Worm (Caenorhabditis elegans): Measurements from ENCODE around the gene nuo-4.

nuo-4 gene

ce11 chrIII:7203130-7203775, 44.6 kb upstream of the nuo-4 start (continued):
- TF ChIP-seq efl-1 (optimal IDR thresholded peaks at IDR 0.05) = peak in 1 of 2 experiments; percentile 8
- peak in 1 of 2 experiments; percentile 87 for TF ChIP-seq efl-1 (GFP tag; optimal IDR thresholded peaks at IDR 0.05 in 1 of 2)
- no peak for TF ChIP-seq F16B12.6 (tag; optimal IDR thresholded peaks at IDR 0.05)
- TF ChIP-seq mep-1 (tag; optimal IDR thresholded peaks at IDR 0.05) = peak; percentile 34
- no peak for TF ChIP-seq mef-2 (tag; optimal IDR thresholded peaks at IDR 0.05)
- no peak for TF ChIP-seq xbp-1 (tag; optimal IDR thresholded peaks at IDR 0.05)
- no peak for TF ChIP-seq unc-86 (tag; optimal IDR thresholded peaks at IDR 0.05)
- TF ChIP-seq fkh-10 (GFP tag; optimal IDR thresholded peaks at IDR 0.05) = no peak
- no peak for TF ChIP-seq pax-3 (tag; optimal IDR thresholded peaks at IDR 0.05)
- TF ChIP-seq lin-39 (tag; optimal IDR thresholded peaks at IDR 0.05) = no peak
- no peak for TF ChIP-seq efl-3 (GFP tag; optimal IDR thresholded peaks at IDR 0.05)
- TF ChIP-seq grh-1 (GFP tag; IDR thresholded peaks at IDR 0.05) = peak; percentile 74
- no peak for TF ChIP-seq C04F5.9 (tag; optimal IDR thresholded peaks at IDR 0.05)
- TF ChIP-seq mdl-1 (tag; optimal IDR thresholded peaks at IDR 0.05) = no peak
- TF ChIP-seq lin-13 (GFP tag; optimal IDR thresholded peaks at IDR 0.05) = no peak
- peak in 1 of 2 experiments; percentile 57 for TF ChIP-seq lsy-2 (tag; optimal IDR thresholded peaks at IDR 0.05)
- no peak for TF ChIP-seq ztf-4 (tag; optimal IDR thresholded peaks at IDR 0.05)
- peak in 1 of 2 experiments; percentile 52 for TF ChIP-seq lin-35 (GFP tag; optimal IDR thresholded peaks at IDR 0.05)
- no peak for TF ChIP-seq alr-1 (tag; optimal IDR thresholded peaks at IDR 0.05; ENCODE audit: borderline replicate concordance)
- TF ChIP-seq isw-1 (GFP tag; IDR thresholded peaks at IDR 0.05) = no peak
- no peak for TF ChIP-seq egl-13 (tag; optimal IDR thresholded peaks at IDR 0.05)
- TF ChIP-seq aha-1 (tag; optimal IDR thresholded peaks at IDR 0.05) = no peak
- TF ChIP-seq ceh-63 (GFP tag; optimal IDR thresholded peaks at IDR 0.05) = no peak
- no peak for TF ChIP-seq unc-30 (tag; optimal IDR thresholded peaks at IDR 0.05)
- peak in 1 of 2 experiments; percentile 6 for TF ChIP-seq egl-27 (tag; optimal IDR thresholded peaks at IDR 0.05)
- no peak for TF ChIP-seq sup-37 (GFP tag; optimal IDR thresholded peaks at IDR 0.05)
- TF ChIP-seq ztf-11 (tag; optimal IDR thresholded peaks at IDR 0.05) = no peak
- peak; percentile 36 for TF ChIP-seq nhr-90 (tag; optimal IDR thresholded peaks at IDR 0.05; ENCODE audit: poor library complexity)
- no peak for TF ChIP-seq fos-1 (tag; optimal IDR thresholded peaks at IDR 0.05)
- TF ChIP-seq Y116A8C.19 (tag; optimal IDR thresholded peaks at IDR 0.05; ENCODE audit: borderline replicate concordance) = no peak
- no peak for TF ChIP-seq ceh-82 (tag; optimal IDR thresholded peaks at IDR 0.05)
- TF ChIP-seq skn-1 (tag; optimal IDR thresholded peaks at IDR 0.05) = no peak
- TF ChIP-seq unc-130 (tag; optimal IDR thresholded peaks at IDR 0.05) = no peak
- no peak for TF ChIP-seq rnt-1 (tag; optimal IDR thresholded peaks at IDR 0.05)
- no peak for TF ChIP-seq dsc-1 (tag; optimal IDR thresholded peaks at IDR 0.05)
- TF ChIP-seq nhr-19 (GFP tag; conservative IDR thresholded peaks at IDR 0.05) = peak; percentile 30
- TF ChIP-seq zag-1 (tag; optimal IDR thresholded peaks at IDR 0.05) = no peak
- no peak for TF ChIP-seq nhr-76 (tag; optimal IDR thresholded peaks at IDR 0.05)
- peak in 1 of 3 experiments; percentile 5 for TF ChIP-seq dpl-1 (GFP tag; optimal IDR thresholded peaks at IDR 0.05)
- no peak for TF ChIP-seq hlh-17 (GFP tag; optimal IDR thresholded peaks at IDR 0.05; ENCODE audit: borderline replicate concordance)
- TF ChIP-seq irx-1 (tag; optimal IDR thresholded peaks at IDR 0.05) = peak; percentile 19
- TF ChIP-seq unc-98 (GFP tag; IDR thresholded peaks at IDR 0.05) = no peak
- TF ChIP-seq jun-1 (tag; optimal IDR thresholded peaks at IDR 0.05) = no peak
- TF ChIP-seq ces-1 (GFP tag; optimal IDR thresholded peaks at IDR 0.05) = no peak
- no peak for TF ChIP-seq snpc-4 (tag; optimal IDR thresholded peaks at IDR 0.05)
- TF ChIP-seq nhr-47 (tag; optimal IDR thresholded peaks at IDR 0.05) = no peak
- peak in 3 of 6 experiments; percentile 44 to 76 (median 61) for TF ChIP-seq elt-3 (tag; optimal IDR thresholded peaks at IDR 0.05)
- TF ChIP-seq hlh-4 (tag; optimal IDR thresholded peaks at IDR 0.05) = no peak
- TF ChIP-seq nhr-85 (tag) = peak; percentile 89
- no peak for TF ChIP-seq aly-2 (tag; optimal IDR thresholded peaks at IDR 0.05)
- TF ChIP-seq blmp-1 (tag; optimal IDR thresholded peaks at IDR 0.05) = peak; percentile 89
- TF ChIP-seq vab-15 (tag; optimal IDR thresholded peaks at IDR 0.05) = no peak

Measured in whole organism, L1 larva.